Worm (Caenorhabditis elegans) whole organism, mixed stage, embryonic: ENCODE data around the gene citk-2.

Experiments
- ceh-83 ChIP-seq: fragments of 200-800 bp; sonication (Bioruptor generic); optimal IDR thresholded peaks from 2 replicates; lab custom pipeline; 2018; ENCODE audit warnings: mild to moderate bottlenecking, missing genetic modification characterization, missing compliant biosample characterization
- elt-1 ChIP-seq: sonication (generic microtip); optimal IDR thresholded peaks from 2 replicates; lab custom pipeline; 2017; ENCODE audit warnings: missing genetic modification characterization, mild to moderate bottlenecking, missing compliant biosample characterization, antibody characterized with exemption, moderate library complexity, borderline replicate concordance; ENCODE audit not compliant: insufficient read depth
- elt-3 ChIP-seq: fragments of 150-350 bp; optimal IDR thresholded peaks from 2 replicates; lab custom pipeline; 2014; ENCODE audit warnings: missing biosample characterization, missing genetic modification characterization
- flh-1 ChIP-seq: fragments of 200-800 bp; sonication (Bioruptor generic); optimal IDR thresholded peaks from 2 replicates; lab custom pipeline; 2018; ENCODE audit warnings: mild to moderate bottlenecking, missing genetic modification characterization, moderate library complexity, missing compliant biosample characterization
- lsy-2 ChIP-seq: fragments of 150-350 bp; optimal IDR thresholded peaks from 2 replicates; lab custom pipeline; 2014; ENCODE audit warnings: missing biosample characterization, missing genetic modification characterization
- nhr-12 ChIP-seq: fragments of 150-350 bp; optimal IDR thresholded peaks from 2 replicates; lab custom pipeline; 2014; ENCODE audit warnings: missing biosample characterization, missing genetic modification characterization
- nhr-237 ChIP-seq: fragments of 150-350 bp; optimal IDR thresholded peaks from 2 replicates; lab custom pipeline; 2014; ENCODE audit warnings: missing biosample characterization, missing genetic modification characterization
- nhr-76 ChIP-seq: sonication (generic microtip); optimal IDR thresholded peaks from 2 replicates; lab custom pipeline; 2017; ENCODE audit warnings: missing biosample characterization, missing genetic modification characterization
- pha-4 ChIP-seq: fragments of 150-350 bp; optimal IDR thresholded peaks from 2 replicates; lab custom pipeline; 2018; ENCODE audit warnings: missing biosample characterization, missing genetic modification reagents, missing genetic modification characterization
- sem-2 ChIP-seq: fragments of 200-800 bp; sonication (Bioruptor generic); optimal IDR thresholded peaks from 2 replicates; lab custom pipeline; 2018; ENCODE audit warnings: mild to moderate bottlenecking, missing genetic modification characterization, missing compliant biosample characterization
- snpc-4 ChIP-seq: fragments of 150-350 bp; optimal IDR thresholded peaks from 2 replicates; lab custom pipeline; 2014; ENCODE audit warnings: missing biosample characterization, missing genetic modification characterization
- sptf-1 ChIP-seq: sonication (generic microtip); optimal IDR thresholded peaks from 2 replicates; lab custom pipeline; 2017; ENCODE audit warnings: mild to moderate bottlenecking, missing genetic modification characterization, moderate library complexity, missing compliant biosample characterization
- unc-39 ChIP-seq: fragments of 150-350 bp; optimal IDR thresholded peaks from 2 replicates; lab custom pipeline; 2014; ENCODE audit warnings: missing biosample characterization, missing genetic modification characterization
- zip-8 ChIP-seq: fragments of 150-350 bp; optimal IDR thresholded peaks from 2 replicates; lab custom pipeline; 2014; ENCODE audit warnings: missing biosample characterization, missing genetic modification characterization

- TF ChIP-seq nhr-12 (tag; lab: Kevin White, UChicago), result no peak
- TF ChIP-seq lsy-2 (tag; lab: Kevin White, UChicago), result no peak
- TF ChIP-seq sptf-1, result peak; percentile 39
- TF ChIP-seq nhr-76, result no peak
- TF ChIP-seq snpc-4 (tag; lab: Kevin White, UChicago), result no peak
- no peak for TF ChIP-seq pha-4
- TF ChIP-seq sem-2 (GFP tag; lab: Kevin White, UChicago), result no peak
- no peak for TF ChIP-seq nhr-237 (tag; lab: Kevin White, UChicago)
- no peak for TF ChIP-seq unc-39 (tag; lab: Kevin White, UChicago)
- peak; percentile 90 for TF ChIP-seq zip-8 (tag; lab: Kevin White, UChicago)
- no peak for TF ChIP-seq flh-1 (GFP tag; lab: Kevin White, UChicago)
- no peak for TF ChIP-seq ceh-83 (GFP tag; lab: Kevin White, UChicago)
- TF ChIP-seq elt-1 (tag; lab: Kevin White, UChicago), result no peak
- TF ChIP-seq elt-3 (tag; lab: Kevin White, UChicago), result no peak
Observed at ce11 chrII:4986664-4987063, 12.7 kb upstream of the citk-2 start.
